Worm (Caenorhabditis elegans) whole organism, L1 larva: ENCODE results near the gene col-13.
A peak's percentile ranks its signal among the peaks of the same experiment; 100 is the strongest.

Source experiments
- C04F5.9 ChIP-seq: sonication (generic microtip); optimal IDR thresholded peaks from 2 replicates; lab custom pipeline; 2016; ENCODE audit warnings: missing genetic modification characterization, missing compliant biosample characterization
- C16A3.4 ChIP-seq: fragments of 150-350 bp; optimal IDR thresholded peaks from 2 replicates; lab custom pipeline; 2014; ENCODE audit warnings: missing biosample characterization, missing genetic modification characterization
- C34B4.2 ChIP-seq: sonication (generic microtip); optimal IDR thresholded peaks from 2 replicates; lab custom pipeline; 2017; ENCODE audit warnings: mild to moderate bottlenecking, missing genetic modification characterization, missing compliant biosample characterization
- aha-1 ChIP-seq: fragments of 150-350 bp; optimal IDR thresholded peaks from 2 replicates; lab custom pipeline; 2014; ENCODE audit warnings: missing biosample characterization, missing genetic modification characterization
- aly-2 ChIP-seq: fragments of 150-350 bp; optimal IDR thresholded peaks from 2 replicates; lab custom pipeline; 2014; ENCODE audit warnings: missing biosample characterization, missing genetic modification characterization
- ama-1 ChIP-seq: fragments of 150-350 bp; optimal IDR thresholded peaks from 2 replicates; lab custom pipeline; 2014
- blmp-1 ChIP-seq: fragments of 150-350 bp; optimal IDR thresholded peaks from 2 replicates; lab custom pipeline; 2014; ENCODE audit warnings: missing biosample characterization, missing genetic modification characterization
- ceh-63 ChIP-seq: fragments of 200-800 bp; sonication (Bioruptor generic); optimal IDR thresholded peaks from 2 replicates; lab custom pipeline; 2018; ENCODE audit warnings: mild to moderate bottlenecking, missing genetic modification characterization, missing compliant biosample characterization
- ceh-8 ChIP-seq: fragments of 200-800 bp; sonication (Bioruptor generic); optimal IDR thresholded peaks from 2 replicates; lab custom pipeline; 2018; ENCODE audit warnings: mild to moderate bottlenecking, missing genetic modification characterization, moderate library complexity, missing compliant biosample characterization
- dpl-1 ChIP-seq, 3 experiments: fragments of 150-350 bp in 2 of 3; sonication (generic microtip) in 1 of 3; optimal IDR thresholded peaks; 2 replicates each; lab custom pipeline; 2014 to 2017; ENCODE audit warnings: missing biosample characterization in 3 of 3, missing genetic modification characterization in 3 of 3, missing genetic modification reagents in 3 of 3
- dsc-1 ChIP-seq: sonication (generic microtip); optimal IDR thresholded peaks from 2 replicates; lab custom pipeline; 2016; ENCODE audit warnings: mild to moderate bottlenecking, missing genetic modification characterization, missing compliant biosample characterization
- efl-1 ChIP-seq, 4 experiments: fragments of 150-350 bp; optimal IDR thresholded peaks in 3 of 4; peaks in 1 of 4; 1 replicate in 1 of 4; 2 replicates in 3 of 4; lab custom pipeline; 2014; ENCODE audit warnings: missing biosample characterization in 2 of 4, missing genetic modification characterization in 2 of 4, missing genetic modification reagents in 2 of 4
- efl-3 ChIP-seq: fragments of 200-800 bp; sonication (Bioruptor generic); optimal IDR thresholded peaks from 2 replicates; lab custom pipeline; 2018; ENCODE audit warnings: mild to moderate bottlenecking, missing genetic modification characterization, missing compliant biosample characterization
- egl-13 ChIP-seq: sonication (generic microtip); optimal IDR thresholded peaks from 2 replicates; lab custom pipeline; 2016; ENCODE audit warnings: missing genotype, missing genetic modification reagents, missing genetic modification characterization, missing compliant biosample characterization
- elt-2 ChIP-seq: sonication (generic microtip); optimal IDR thresholded peaks from 2 replicates; lab custom pipeline; 2016; ENCODE audit warnings: missing genetic modification characterization, mild to moderate bottlenecking, inconsistent platforms, missing compliant biosample characterization, missing genetic modification reagents
- elt-3 ChIP-seq, 6 experiments: fragments of 150-350 bp in 1 of 6; sonication (generic microtip); optimal IDR thresholded peaks; 2 replicates each; lab custom pipeline; 2017 to 2018; ENCODE audit warnings: missing biosample characterization in 6 of 6, missing genetic modification characterization in 6 of 6, inconsistent platforms in 1 of 6
- fkh-4 ChIP-seq: sonication (generic microtip); optimal IDR thresholded peaks from 2 replicates; lab custom pipeline; 2016; ENCODE audit warnings: missing compliant biosample characterization, missing genetic modification characterization, borderline replicate concordance
- fkh-8 ChIP-seq: sonication (generic microtip); optimal IDR thresholded peaks from 2 replicates; lab custom pipeline; 2016; ENCODE audit warnings: mild to moderate bottlenecking, missing genetic modification characterization, missing compliant biosample characterization
- grh-1 ChIP-seq: fragments of 200-800 bp; sonication (Bioruptor generic); IDR thresholded peaks from 2 replicates; pipeline ENCODE4 v1.3.6; 2022; ENCODE audit warnings: missing genetic modification reagents, missing genetic modification characterization, missing compliant biosample characterization
- hpl-2 ChIP-seq: fragments of 150-350 bp; optimal IDR thresholded peaks from 2 replicates; lab custom pipeline; 2014; ENCODE audit warnings: missing biosample characterization, missing genetic modification reagents, missing genetic modification characterization
- jun-1 ChIP-seq: fragments of 150-350 bp; optimal IDR thresholded peaks from 2 replicates; lab custom pipeline; 2014; ENCODE audit warnings: missing biosample characterization, missing genetic modification reagents, missing genetic modification characterization
- lin-13 ChIP-seq: fragments of 150-350 bp; optimal IDR thresholded peaks from 2 replicates; lab custom pipeline; 2014; ENCODE audit warnings: missing biosample characterization, missing genetic modification reagents, missing genetic modification characterization
- lin-35 ChIP-seq, 2 experiments: fragments of 150-350 bp; optimal IDR thresholded peaks; 2 replicates each; lab custom pipeline; 2014; ENCODE audit warnings: missing biosample characterization in 2 of 2, missing genetic modification characterization in 2 of 2, missing genetic modification reagents in 2 of 2
- lin-39 ChIP-seq: fragments of 150-350 bp; optimal IDR thresholded peaks from 2 replicates; lab custom pipeline; 2014; ENCODE audit warnings: missing biosample characterization, missing genetic modification reagents, missing genetic modification characterization
- lir-3 ChIP-seq: sonication (generic microtip); optimal IDR thresholded peaks from 2 replicates; lab custom pipeline; 2016; ENCODE audit warnings: mild to moderate bottlenecking, missing genetic modification characterization, moderate library complexity, missing compliant biosample characterization; ENCODE audit not compliant: poor library complexity
- lsy-2 ChIP-seq, 2 experiments: fragments of 150-350 bp; optimal IDR thresholded peaks; 2 replicates each; lab custom pipeline; 2014; ENCODE audit warnings: missing biosample characterization in 2 of 2, missing genetic modification characterization in 2 of 2
- mdl-1 ChIP-seq, 2 experiments: fragments of 150-350 bp; optimal IDR thresholded peaks; 2 replicates each; lab custom pipeline; 2014 to 2017; ENCODE audit warnings: missing biosample characterization in 2 of 2, missing genetic modification characterization in 2 of 2, inconsistent platforms in 1 of 2
- mef-2 ChIP-seq: fragments of 150-350 bp; optimal IDR thresholded peaks from 2 replicates; lab custom pipeline; 2014; ENCODE audit warnings: missing biosample characterization, missing genetic modification characterization
- mep-1 ChIP-seq: fragments of 150-350 bp; optimal IDR thresholded peaks from 2 replicates; lab custom pipeline; 2014; ENCODE audit warnings: missing biosample characterization, missing genetic modification characterization
- nhr-12 ChIP-seq: sonication (generic microtip); optimal IDR thresholded peaks from 2 replicates; lab custom pipeline; 2017; ENCODE audit warnings: missing biosample characterization, missing genetic modification characterization
- nhr-19 ChIP-seq: fragments of 200-800 bp; sonication (Bioruptor generic); conservative IDR thresholded peaks from 2 replicates; pipeline ENCODE4 v1.3.6; 2022; ENCODE audit warnings: missing genetic modification characterization, missing compliant biosample characterization
- nhr-237 ChIP-seq: fragments of 150-350 bp; optimal IDR thresholded peaks from 2 replicates; lab custom pipeline; 2014; ENCODE audit warnings: missing biosample characterization, missing genetic modification characterization
- nhr-28 ChIP-seq: fragments of 150-350 bp; optimal IDR thresholded peaks from 2 replicates; lab custom pipeline; 2014; ENCODE audit warnings: missing biosample characterization, missing genetic modification characterization
- nhr-47 ChIP-seq: sonication (generic microtip); optimal IDR thresholded peaks from 2 replicates; lab custom pipeline; 2016; ENCODE audit warnings: mild to moderate bottlenecking, missing genetic modification characterization, moderate library complexity, missing compliant biosample characterization
- nhr-71 ChIP-seq: sonication (generic microtip); optimal IDR thresholded peaks from 2 replicates; lab custom pipeline; 2016; ENCODE audit warnings: mild to moderate bottlenecking, missing genetic modification characterization, moderate library complexity, missing compliant biosample characterization
- nhr-76 ChIP-seq: sonication (generic microtip); optimal IDR thresholded peaks from 2 replicates; lab custom pipeline; 2017; ENCODE audit warnings: missing biosample characterization, missing genetic modification characterization
- nhr-85 ChIP-seq: sonication (generic microtip); peaks from one replicate; lab custom pipeline; 2016; ENCODE audit warnings: missing genetic modification characterization, inconsistent platforms, missing compliant biosample characterization
- rnt-1 ChIP-seq: sonication (generic microtip); optimal IDR thresholded peaks from 2 replicates; lab custom pipeline; 2016; ENCODE audit warnings: mild to moderate bottlenecking, missing genetic modification characterization, moderate library complexity, missing compliant biosample characterization
- snpc-4 ChIP-seq: fragments of 150-350 bp; optimal IDR thresholded peaks from 2 replicates; lab custom pipeline; 2014; ENCODE audit warnings: missing biosample characterization, missing genetic modification characterization
- snu-23 ChIP-seq: sonication (generic microtip); optimal IDR thresholded peaks from 2 replicates; lab custom pipeline; 2016; ENCODE audit warnings: missing genetic modification characterization, missing compliant biosample characterization
- sptf-1 ChIP-seq: fragments of 150-350 bp; optimal IDR thresholded peaks from 2 replicates; lab custom pipeline; 2014; ENCODE audit warnings: missing biosample characterization, missing genetic modification characterization
- sup-37 ChIP-seq: fragments of 200-800 bp; sonication (Bioruptor generic); optimal IDR thresholded peaks from 2 replicates; lab custom pipeline; 2018; ENCODE audit warnings: mild to moderate bottlenecking, missing genetic modification characterization, missing compliant biosample characterization
- swsn-7 ChIP-seq: sonication (generic microtip); optimal IDR thresholded peaks from 2 replicates; lab custom pipeline; 2016; ENCODE audit warnings: missing genetic modification characterization, missing compliant biosample characterization
- tbx-2 ChIP-seq: sonication (generic microtip); optimal IDR thresholded peaks from 2 replicates; lab custom pipeline; 2016; ENCODE audit warnings: missing genetic modification characterization, missing compliant biosample characterization
- tlp-1 ChIP-seq: fragments of 150-350 bp; optimal IDR thresholded peaks from 2 replicates; lab custom pipeline; 2014; ENCODE audit warnings: missing biosample characterization, missing genetic modification characterization
- unc-130 ChIP-seq: fragments of 150-350 bp; optimal IDR thresholded peaks from 2 replicates; lab custom pipeline; 2017; ENCODE audit warnings: missing biosample characterization, missing genetic modification characterization, inconsistent platforms
- unc-30 ChIP-seq: sonication (generic microtip); optimal IDR thresholded peaks from 2 replicates; lab custom pipeline; 2017; ENCODE audit warnings: missing biosample characterization, missing genetic modification characterization
- unc-98 ChIP-seq: fragments of 200-800 bp; sonication (Bioruptor generic); IDR thresholded peaks from 2 replicates; pipeline ENCODE4 v1.3.6; 2022; ENCODE audit warnings: missing genetic modification characterization, missing compliant biosample characterization
- vab-15 ChIP-seq: sonication (generic microtip); optimal IDR thresholded peaks from 2 replicates; lab custom pipeline; 2017; ENCODE audit warnings: missing genotype, mild to moderate bottlenecking, missing genetic modification characterization, missing compliant biosample characterization
- zip-4 ChIP-seq: fragments of 200-800 bp; sonication (Bioruptor generic); optimal IDR thresholded peaks from 2 replicates; lab custom pipeline; 2018; ENCODE audit warnings: mild to moderate bottlenecking, missing genetic modification characterization, moderate library complexity, missing compliant biosample characterization
- ztf-11 ChIP-seq, 2 experiments: sonication (generic microtip); optimal IDR thresholded peaks; 2 replicates each; lab custom pipeline; 2016 to 2017; ENCODE audit warnings: missing genetic modification characterization in 2 of 2, missing biosample characterization in 1 of 2, missing compliant biosample characterization in 1 of 2

The col-13 gene

ce11 chrV:10441135-10442024, 19.7 kb upstream of the col-13 start, which contains the start of gene pap-1 (continued):
- TF ChIP-seq jun-1 (tag; lab: Kevin White, UChicago) (no peak), vab-15 (no peak), swsn-7 (tag; lab: Kevin White, UChicago) (peak; percentile 26), tbx-2 (no peak), elt-3 (tag; optimal IDR thresholded peaks at IDR 0.05; lab: Kevin White, UChicago) (no peak), nhr-237 (tag; lab: Kevin White, UChicago) (no peak), efl-3 (GFP tag; lab: Kevin White, UChicago) (no peak), hpl-2 (GFP tag; lab: Kevin White, UChicago) (no peak), unc-98 (GFP tag; lab: Robert Waterston, UW) (no peak), ceh-8 (no peak), snpc-4 (tag; lab: Kevin White, UChicago) (no peak), mep-1 (tag; lab: Kevin White, UChicago) (peak; percentile 61), nhr-85 (tag; lab: Kevin White, UChicago) (peak; percentile 79), dsc-1 (tag; lab: Kevin White, UChicago) (peak; percentile 21), ama-1 (lab: Kevin White, UChicago) (no peak), nhr-28 (tag; lab: Kevin White, UChicago) (no peak), lin-39 (no peak), dpl-1 (GFP tag; optimal IDR thresholded peaks at IDR 0.05; lab: Kevin White, UChicago) (peak; percentile 14 to 32 (median 19)), aly-2 (tag; lab: Kevin White, UChicago) (no peak), snu-23 (GFP tag; lab: Kevin White, UChicago) (no peak), tlp-1 (tag; lab: Kevin White, UChicago) (no peak), nhr-71 (tag; lab: Kevin White, UChicago) (peak; percentile 55), unc-130 (tag; lab: Kevin White, UChicago) (no peak), rnt-1 (tag; lab: Kevin White, UChicago) (peak; percentile 78), lsy-2 (tag; optimal IDR thresholded peaks at IDR 0.05; lab: Kevin White, UChicago) (peak; percentile 6 to 32), sptf-1 (tag; lab: Kevin White, UChicago) (no peak), unc-30 (no peak), lir-3 (tag; lab: Kevin White, UChicago) (peak; percentile 71), nhr-47 (peak; percentile 43), C16A3.4 (no peak), blmp-1 (peak; percentile 52), nhr-12 (tag; lab: Kevin White, UChicago) (no peak), aha-1 (no peak), sup-37 (GFP tag; lab: Kevin White, UChicago) (no peak), lin-13 (GFP tag; lab: Kevin White, UChicago) (no peak), C04F5.9 (no peak), grh-1 (GFP tag; lab: Robert Waterston, UW) (no peak), ceh-63 (GFP tag; lab: Kevin White, UChicago) (no peak), elt-2 (tag; lab: Kevin White, UChicago) (peak; percentile 3), nhr-76 (tag; lab: Kevin White, UChicago) (no peak), nhr-19 (no peak), mdl-1 (tag; optimal IDR thresholded peaks at IDR 0.05; lab: Kevin White, UChicago) (peak in 1 of 2 experiments; percentile 40), fkh-4 (tag; lab: Kevin White, UChicago) (peak; percentile 45), ztf-11 (tag; optimal IDR thresholded peaks at IDR 0.05; lab: Kevin White, UChicago) (no peak), zip-4 (GFP tag; lab: Kevin White, UChicago) (no peak), mef-2 (tag; lab: Kevin White, UChicago) (no peak), lin-35 (GFP tag; optimal IDR thresholded peaks at IDR 0.05; lab: Kevin White, UChicago) (peak; percentile 16 to 68), efl-1 (optimal IDR thresholded peaks at IDR 0.05; lab: Kevin White, UChicago) (peak; percentile 62 to 78), efl-1 (GFP tag; optimal IDR thresholded peaks at IDR 0.05 in 1 of 2; lab: Kevin White, UChicago) (peak; percentile 22 to 72), egl-13 (peak; percentile 3), C34B4.2 (tag; lab: Kevin White, UChicago) (no peak), fkh-8 (tag; lab: Kevin White, UChicago) (no peak)
